Fruit fly (Drosophila melanogaster) Kc167 (cell line): ENCODE data around the gene CG11865.
"Not testable (repeated sequence)": the region's sequence is repeated elsewhere in the genome, so short reads cannot be mapped to it uniquely, and the experiment has no call there.

Experiments used
- Myc ChIP-seq: fragments of >200 bp; optimal IDR thresholded peaks from 2 replicates; lab custom pipeline; 2017; ENCODE audit warnings: missing external identifiers
- Sin3A ChIP-seq: fragments of >200 bp; optimal IDR thresholded peaks from 2 replicates; lab custom pipeline; 2018; ENCODE audit warnings: missing external identifiers
- h ChIP-seq: fragments of >200 bp; optimal IDR thresholded peaks from 3 replicates; lab custom pipeline; 2018; ENCODE audit warnings: missing external identifiers
- insv ChIP-seq: fragments of >200 bp; optimal IDR thresholded peaks from 3 replicates; lab custom pipeline; 2018; ENCODE audit warnings: missing external identifiers
- psq ChIP-seq: fragments of >200 bp; optimal IDR thresholded peaks from 2 replicates; lab custom pipeline; 2017; ENCODE audit warnings: missing external identifiers
- ttk ChIP-seq: sonication (Bioruptor generic); optimal IDR thresholded peaks from 2 replicates; lab custom pipeline; 2017; ENCODE audit warnings: missing external identifiers

The CG11865 gene

dm6 chr2L:15616697-15617096, at the start of gene CG11865:
TSS of gene CG11865 (plus strand) at chr2L:15616997.
- TF ChIP-seq insv (lab: Kevin White, UChicago) = no peak
- TF ChIP-seq ttk (lab: Kevin White, UChicago) = no peak

DNA sequence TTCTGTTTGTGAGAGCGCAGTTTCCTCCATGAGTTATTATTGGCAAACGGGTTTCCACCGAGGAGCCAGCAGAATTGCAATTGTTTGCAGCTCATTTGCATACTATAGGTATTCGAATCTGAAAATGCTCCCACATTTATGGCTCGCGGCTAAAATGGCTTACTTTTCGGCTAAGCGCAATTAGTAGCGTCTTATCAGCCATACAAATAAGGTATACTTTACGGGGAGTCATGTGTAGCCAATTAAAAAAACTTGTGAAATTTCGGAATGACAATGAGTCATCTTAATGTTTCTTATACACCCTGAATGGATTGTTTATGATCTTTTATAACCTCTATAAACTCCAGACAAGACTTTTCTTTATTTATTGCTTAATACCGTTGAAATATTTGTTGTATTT, 7.7 kb upstream of the CG11865 start:
- TF ChIP-seq psq (lab: Kevin White, UChicago) = no peak
- TF ChIP-seq h = no peak
- no peak for TF ChIP-seq insv (lab: Kevin White, UChicago)

DNA sequence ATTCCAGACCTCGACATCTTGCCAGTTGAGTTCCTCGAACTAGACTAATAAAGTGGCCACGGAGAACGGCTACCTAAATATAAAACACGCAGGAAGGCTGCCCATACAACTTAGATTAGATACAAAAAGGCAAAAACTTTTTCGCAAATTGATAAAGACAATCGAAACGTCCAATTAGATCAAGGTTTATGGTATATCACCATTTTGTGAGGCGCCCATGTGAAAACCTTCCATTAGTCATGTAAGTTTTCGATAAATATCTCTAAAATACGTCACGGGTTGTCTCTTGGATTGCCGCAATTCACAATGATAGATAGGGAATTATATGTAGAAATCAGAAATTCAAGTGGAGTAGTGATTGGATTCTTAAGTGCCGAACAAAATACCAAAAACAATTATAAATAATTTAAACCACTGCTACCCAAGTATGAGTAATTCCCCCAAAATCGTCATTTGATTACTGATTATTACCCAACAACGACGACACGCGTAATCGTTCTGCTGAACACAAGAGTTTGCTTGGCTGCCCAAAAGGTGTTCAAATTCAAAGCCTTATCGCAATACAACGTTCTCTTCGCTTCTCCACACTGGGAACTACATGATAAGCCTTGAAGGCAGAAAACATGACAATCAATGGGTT, 5.0 kb upstream of the CG11865 start, which contains the start of gene CG15255:
CG15255 (minus strand) TSS at position 51 of the 640 bp plus-strand sequence.
- TF ChIP-seq Sin3A (lab: Kevin White, UChicago) (no peak), Myc (lab: Kevin White, UChicago) (no peak), insv (lab: Kevin White, UChicago) (no peak), psq (lab: Kevin White, UChicago) (no peak), ttk (lab: Kevin White, UChicago) (no peak), h (no peak)

- TF ChIP-seq Myc (lab: Kevin White, UChicago) (no peak), psq (lab: Kevin White, UChicago) (no peak), Sin3A (lab: Kevin White, UChicago) (no peak), insv (lab: Kevin White, UChicago) (no peak), h (no peak), ttk (lab: Kevin White, UChicago) (no peak)
Observed at dm6 chr2L:15613285-15613912, 3.4 kb upstream of the CG11865 start, which contains the start of gene Semp1. TSS of gene Semp1 (minus strand) at chr2L:15613335.

dm6 chr2L:15614728-15615127, 2.1 kb upstream of the CG11865 start, which contains the start of gene CG15254:
TSS of gene CG15254 (minus strand) at chr2L:15614828.
- TF ChIP-seq Myc (lab: Kevin White, UChicago) (no peak), ttk (lab: Kevin White, UChicago) (no peak), h (no peak), insv (lab: Kevin White, UChicago) (no peak), Sin3A (lab: Kevin White, UChicago) (no peak), psq (lab: Kevin White, UChicago) (no peak)

- TF ChIP-seq psq (lab: Kevin White, UChicago) = no peak
- TF ChIP-seq insv (lab: Kevin White, UChicago) = no peak
- TF ChIP-seq ttk (lab: Kevin White, UChicago) = no peak
Observed at dm6 chr2L:15616251-15616650, 546 bp upstream of the CG11865 start, which contains the start of gene CG15253. TSS of gene CG15253 (minus strand) at chr2L:15616351.

DNA sequence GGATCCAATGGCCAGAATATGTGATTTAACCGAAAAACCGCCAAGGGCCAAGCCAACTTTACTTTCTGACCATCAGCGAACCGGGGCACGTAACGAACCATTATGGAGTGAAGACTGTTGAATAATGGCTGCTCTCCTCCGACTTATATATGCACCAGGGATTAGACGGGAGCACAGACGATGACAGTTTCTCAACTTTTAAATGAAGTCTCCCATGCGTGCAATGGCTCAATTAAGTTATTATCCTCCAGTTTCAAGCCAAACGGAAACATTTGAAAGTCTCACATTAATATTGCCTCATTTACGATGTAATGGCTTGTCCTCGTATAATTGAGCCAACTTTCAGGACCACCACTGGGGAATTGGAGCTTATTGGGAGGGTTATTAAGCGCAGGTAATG, 6.7 kb downstream of the CG11865 start, which contains the start of gene Or35a:
Or35a (minus strand) TSS at position 101 of the 400 bp plus-strand sequence.
- TF ChIP-seq Sin3A (lab: Kevin White, UChicago) (no peak), insv (lab: Kevin White, UChicago) (no peak), ttk (lab: Kevin White, UChicago) (no peak)

dm6 chr2L:15628378-15628777, 11.6 kb downstream of the CG11865 start, which contains the start of gene CG7631:
TSS of gene CG7631 (plus strand) at chr2L:15628678.
- TF ChIP-seq psq (lab: Kevin White, UChicago) (no peak), insv (lab: Kevin White, UChicago) (no peak), Sin3A (lab: Kevin White, UChicago) (no peak), h (no peak), Myc (lab: Kevin White, UChicago) (no peak), ttk (lab: Kevin White, UChicago) (no peak)

- TF ChIP-seq h = no peak
- no peak for TF ChIP-seq Sin3A (lab: Kevin White, UChicago)
- TF ChIP-seq psq (lab: Kevin White, UChicago) = no peak
- no peak for TF ChIP-seq insv (lab: Kevin White, UChicago)
- TF ChIP-seq ttk (lab: Kevin White, UChicago) = no peak
- TF ChIP-seq Myc (lab: Kevin White, UChicago) = no peak
Observed at dm6 chr2L:15629596-15630168, 12.9 kb downstream of the CG11865 start, which contains the start of gene CG18480. TSS of gene CG18480 (plus strand) at chr2L:15630002.

dm6 chr2L:15641668-15642067, 24.9 kb downstream of the CG11865 start:
- TF ChIP-seq Myc (lab: Kevin White, UChicago) = no peak
- TF ChIP-seq h = no peak
- no peak for TF ChIP-seq psq (lab: Kevin White, UChicago)
- TF ChIP-seq Sin3A (lab: Kevin White, UChicago) = no peak
- TF ChIP-seq ttk (lab: Kevin White, UChicago) = no peak
- TF ChIP-seq insv (lab: Kevin White, UChicago) = no peak

DNA sequence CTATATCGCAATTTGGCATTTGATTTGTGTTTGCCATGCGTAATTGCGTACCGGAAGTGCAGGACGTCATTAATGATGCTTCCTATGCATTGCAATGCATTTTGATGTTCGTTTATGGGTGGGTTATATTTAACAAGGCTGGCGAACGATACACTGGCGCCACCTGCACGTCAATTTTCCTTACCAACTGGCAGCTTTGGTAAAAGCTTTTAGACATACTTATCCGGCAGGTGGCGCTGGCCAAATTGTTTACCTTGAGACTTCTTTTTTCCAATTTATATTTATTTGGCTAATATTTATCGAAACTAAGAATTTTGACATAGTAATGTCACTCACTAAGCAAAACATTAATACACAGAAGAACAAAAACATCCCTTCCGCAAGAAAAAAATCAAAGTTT, 27.0 kb downstream of the CG11865 start:
- TF ChIP-seq ttk (lab: Kevin White, UChicago) (no peak), h (no peak), Myc (lab: Kevin White, UChicago) (no peak), insv (lab: Kevin White, UChicago) (no peak), Sin3A (lab: Kevin White, UChicago) (no peak), psq (lab: Kevin White, UChicago) (no peak)

dm6 chr2L:15659374-15659773, 42.6 kb downstream of the CG11865 start, which contains the start of gene CG44141:
TSS of gene CG44141 (minus strand) at chr2L:15659474.
- TF ChIP-seq Myc (lab: Kevin White, UChicago); ttk (lab: Kevin White, UChicago); h: not testable (repeated sequence)
